Fruit fly (Drosophila melanogaster) whole organism, embryonic: ENCODE measurements around the gene CG15625.

Experiments
- BtbVII ChIP-seq: fragments of 200-800 bp; sonication (Bioruptor generic); optimal IDR thresholded peaks from 3 replicates; lab custom pipeline; 2017; ENCODE audit warnings: missing biosample characterization, mild to moderate bottlenecking, missing genetic modification characterization
- CG10267 ChIP-seq: fragments of 200-800 bp; sonication (Bioruptor generic); optimal IDR thresholded peaks from 2 replicates; lab custom pipeline; 2018; ENCODE audit warnings: missing biosample characterization, mild to moderate bottlenecking, missing genetic modification characterization, moderate library complexity
- CG10959 ChIP-seq: fragments of 200-800 bp; sonication (Bioruptor generic); IDR thresholded peaks from 2 replicates; pipeline ENCODE4 v1.3.6; 2022; ENCODE audit warnings: missing biosample characterization, missing genetic modification characterization
- CG10979 ChIP-seq: fragments of 200-800 bp; sonication (Bioruptor generic); optimal IDR thresholded peaks from 2 replicates; lab custom pipeline; 2018; ENCODE audit warnings: missing biosample characterization, mild to moderate bottlenecking, missing genetic modification characterization, moderate library complexity
- CG11085 ChIP-seq: fragments of 200-800 bp; sonication (Bioruptor generic); IDR thresholded peaks from 2 replicates; pipeline ENCODE4 v1.3.6; 2022; ENCODE audit warnings: missing biosample characterization, missing genetic modification characterization
- CG11456 ChIP-seq: fragments of 200-800 bp; sonication (Bioruptor generic); IDR thresholded peaks from 3 replicates; pipeline ENCODE4 v1.3.6; 2022; ENCODE audit warnings: missing biosample characterization, missing genetic modification characterization
- CG12236 ChIP-seq: fragments of 200-800 bp; sonication (Bioruptor generic); optimal IDR thresholded peaks from 2 replicates; lab custom pipeline; 2016; ENCODE audit warnings: missing biosample characterization, missing genetic modification characterization
- CG12299 ChIP-seq: fragments of 200-800 bp; sonication (Bioruptor generic); optimal IDR thresholded peaks from 2 replicates; lab custom pipeline; 2018; ENCODE audit warnings: missing biosample characterization, mild to moderate bottlenecking, missing genetic modification characterization
- CG17361 ChIP-seq: fragments of 200-800 bp; sonication (Bioruptor generic); IDR thresholded peaks from 3 replicates; pipeline ENCODE4 v1.3.6; 2022; ENCODE audit warnings: missing biosample characterization, missing genetic modification characterization
- CG17802 ChIP-seq: fragments of 200-800 bp; sonication (Bioruptor generic); optimal IDR thresholded peaks from 2 replicates; lab custom pipeline; 2018; ENCODE audit warnings: missing biosample characterization, mild to moderate bottlenecking, missing genetic modification characterization, moderate library complexity
- CG1792 ChIP-seq: fragments of 200-800 bp; sonication (Bioruptor generic); optimal IDR thresholded peaks from 2 replicates; lab custom pipeline; 2016; ENCODE audit warnings: missing biosample characterization, missing genetic modification characterization
- CG2129 ChIP-seq: fragments of 200-800 bp; sonication (Bioruptor generic); IDR thresholded peaks from 2 replicates; pipeline ENCODE4 v1.3.6; 2022; ENCODE audit warnings: missing biosample characterization, missing genetic modification characterization; ENCODE audit not compliant: partially characterized antibody
- CG31224 ChIP-seq: fragments of 200-800 bp; sonication (Bioruptor generic); IDR thresholded peaks from 2 replicates; pipeline ENCODE4 v1.3.6; 2022; ENCODE audit warnings: missing biosample characterization, missing genetic modification characterization
- CG34376 ChIP-seq: fragments of 200-800 bp; sonication (Bioruptor generic); optimal IDR thresholded peaks from 2 replicates; lab custom pipeline; 2018; ENCODE audit warnings: missing biosample characterization, mild to moderate bottlenecking, missing genetic modification characterization
- CG3995 ChIP-seq: fragments of 200-800 bp; sonication (Bioruptor generic); optimal IDR thresholded peaks from 3 replicates; lab custom pipeline; 2016; ENCODE audit warnings: missing biosample characterization, missing genetic modification characterization
- CG4404 ChIP-seq: fragments of 200-800 bp; sonication (Bioruptor generic); IDR thresholded peaks from 2 replicates; pipeline ENCODE4 v1.3.6; 2022; ENCODE audit warnings: missing biosample characterization, missing genetic modification characterization
- CG7786 ChIP-seq: fragments of 200-800 bp; sonication (Bioruptor generic); optimal IDR thresholded peaks from 2 replicates; lab custom pipeline; 2016; ENCODE audit warnings: missing biosample characterization, missing genetic modification characterization
- CG9437 ChIP-seq: fragments of 200-800 bp; sonication (Bioruptor generic); optimal IDR thresholded peaks from 2 replicates; lab custom pipeline; 2018; ENCODE audit warnings: missing biosample characterization, mild to moderate bottlenecking, missing genetic modification characterization
- CTCF ChIP-seq: fragments of 200-800 bp; sonication (Bioruptor generic); optimal IDR thresholded peaks from 2 replicates; lab custom pipeline; 2017; ENCODE audit warnings: missing biosample characterization, mild to moderate bottlenecking, missing genetic modification characterization, moderate library complexity
- Dek ChIP-seq: fragments of 200-800 bp; sonication (Bioruptor generic); optimal IDR thresholded peaks from 3 replicates; lab custom pipeline; 2019; ENCODE audit warnings: missing biosample characterization, mild to moderate bottlenecking, missing genetic modification characterization, moderate library complexity
- Dref ChIP-seq: fragments of 200-800 bp; sonication (Bioruptor generic); IDR thresholded peaks from 2 replicates; pipeline ENCODE4 v1.3.6; 2022; ENCODE audit warnings: missing biosample characterization, missing genetic modification characterization
- Ets97D ChIP-seq: fragments of 200-800 bp; sonication (Bioruptor generic); optimal IDR thresholded peaks from 3 replicates; lab custom pipeline; 2016; ENCODE audit warnings: missing biosample characterization, missing genetic modification characterization
- Fer1 ChIP-seq: fragments of 200-800 bp; sonication (Bioruptor generic); optimal IDR thresholded peaks from 2 replicates; lab custom pipeline; 2017; ENCODE audit warnings: missing biosample characterization, mild to moderate bottlenecking, missing genetic modification characterization
- HLH54F ChIP-seq: fragments of 200-800 bp; sonication (Bioruptor generic); optimal IDR thresholded peaks from 3 replicates; lab custom pipeline; 2016; ENCODE audit warnings: missing biosample characterization, missing genetic modification characterization
- Hand ChIP-seq: fragments of 200-800 bp; sonication (Bioruptor generic); optimal IDR thresholded peaks from 2 replicates; lab custom pipeline; 2017; ENCODE audit warnings: mild to moderate bottlenecking, missing biosample characterization, missing genetic modification reagents, missing genetic modification characterization
- HmgZ ChIP-seq: fragments of 200-800 bp; sonication (Bioruptor generic); optimal IDR thresholded peaks from 2 replicates; lab custom pipeline; 2018; ENCODE audit warnings: missing biosample characterization, mild to moderate bottlenecking, missing genetic modification characterization
- Hr51 ChIP-seq, 2 experiments: fragments of 200-800 bp; sonication (Bioruptor generic); optimal IDR thresholded peaks; 2 replicates in 1 of 2; 3 replicates in 1 of 2; lab custom pipeline; 2016 to 2018; ENCODE audit warnings: missing biosample characterization in 2 of 2, missing genetic modification characterization in 2 of 2, mild to moderate bottlenecking in 1 of 2, moderate library complexity in 1 of 2
- Mad ChIP-seq: fragments of 200-800 bp; sonication (Bioruptor generic); optimal IDR thresholded peaks from 2 replicates; lab custom pipeline; 2016; ENCODE audit warnings: missing biosample characterization, missing genetic modification characterization
- Max ChIP-seq: fragments of 200-800 bp; sonication (Bioruptor generic); optimal IDR thresholded peaks from 2 replicates; lab custom pipeline; 2016; ENCODE audit warnings: missing biosample characterization, mild to moderate bottlenecking, missing genetic modification characterization
- Mes4 ChIP-seq: fragments of 200-800 bp; sonication (Bioruptor generic); optimal IDR thresholded peaks from 2 replicates; lab custom pipeline; 2016; ENCODE audit warnings: missing biosample characterization, missing genetic modification characterization
- Nf-YC ChIP-seq: fragments of 200-800 bp; optimal IDR thresholded peaks from 3 replicates; lab custom pipeline; 2019; ENCODE audit warnings: missing biosample characterization, mild to moderate bottlenecking, missing genetic modification characterization, moderate library complexity
- Tbp ChIP-seq: fragments of >200 bp; optimal IDR thresholded peaks from 2 replicates; lab custom pipeline; 2018; ENCODE audit warnings: missing biosample characterization, missing genetic modification characterization
- Usf ChIP-seq: fragments of 200-800 bp; sonication (Bioruptor generic); optimal IDR thresholded peaks from 2 replicates; lab custom pipeline; 2017; ENCODE audit warnings: missing genotype, missing biosample characterization, missing genetic modification characterization
- cg ChIP-seq: fragments of 200-800 bp; sonication (Bioruptor generic); optimal IDR thresholded peaks from 3 replicates; lab custom pipeline; 2019; ENCODE audit warnings: missing biosample characterization, mild to moderate bottlenecking, missing genetic modification characterization, moderate library complexity
- dysf ChIP-seq: fragments of 200-800 bp; sonication (Bioruptor generic); IDR thresholded peaks from 3 replicates; pipeline ENCODE4 v1.3.6; 2022; ENCODE audit warnings: missing biosample characterization, missing genetic modification characterization
- esg ChIP-seq: fragments of 200-800 bp; sonication (Bioruptor generic); conservative IDR thresholded peaks from 2 replicates; pipeline ENCODE4 v1.3.6; 2022; ENCODE audit warnings: missing biosample characterization, missing genetic modification characterization
- eve ChIP-seq, 2 experiments: fragments of >200 bp; optimal IDR thresholded peaks; 2 replicates each; lab custom pipeline; 2017; ENCODE audit warnings: missing biosample characterization in 2 of 2, missing genetic modification characterization in 2 of 2
- fru ChIP-seq: fragments of >200 bp; optimal IDR thresholded peaks from 2 replicates; lab custom pipeline; 2017
- gcm2 ChIP-seq: fragments of 200-800 bp; sonication (Bioruptor generic); optimal IDR thresholded peaks from 2 replicates; lab custom pipeline; 2016; ENCODE audit warnings: missing biosample characterization, missing genetic modification characterization
- grau ChIP-seq: fragments of 200-800 bp; optimal IDR thresholded peaks from 3 replicates; lab custom pipeline; 2019; ENCODE audit warnings: missing biosample characterization, mild to moderate bottlenecking, missing genetic modification characterization, moderate library complexity
- gro ChIP-seq: fragments of 200-800 bp; sonication (Bioruptor generic); optimal IDR thresholded peaks from 2 replicates; lab custom pipeline; 2016; ENCODE audit warnings: missing biosample characterization, missing genetic modification characterization
- ham ChIP-seq: fragments of 200-800 bp; sonication (Bioruptor generic); IDR thresholded peaks from 2 replicates; pipeline ENCODE4 v1.3.6; 2022; ENCODE audit warnings: missing biosample characterization, missing genetic modification characterization
- hb ChIP-seq: fragments of 200-800 bp; sonication (Bioruptor generic); IDR thresholded peaks from 3 replicates; pipeline ENCODE4 v1.3.6; 2022; ENCODE audit warnings: missing biosample characterization, missing genetic modification characterization; ENCODE audit not compliant: partially characterized antibody
- ind ChIP-seq: fragments of 200-800 bp; sonication (Bioruptor generic); optimal IDR thresholded peaks from 3 replicates; lab custom pipeline; 2016; ENCODE audit warnings: missing biosample characterization, missing genetic modification characterization
- insv ChIP-seq, 2 experiments: fragments of 200-800 bp; sonication (Bioruptor generic); optimal IDR thresholded peaks; 3 replicates each; lab custom pipeline; 2016 to 2018; ENCODE audit warnings: missing biosample characterization in 2 of 2, missing genetic modification characterization in 2 of 2
- mirr ChIP-seq: fragments of 200-800 bp; sonication (Bioruptor generic); optimal IDR thresholded peaks from 3 replicates; lab custom pipeline; 2018; ENCODE audit warnings: missing biosample characterization, mild to moderate bottlenecking, missing genetic modification characterization
- pfk ChIP-seq: fragments of 200-800 bp; sonication (Bioruptor generic); optimal IDR thresholded peaks from 2 replicates; lab custom pipeline; 2018; ENCODE audit warnings: missing biosample characterization, mild to moderate bottlenecking, missing genetic modification characterization, moderate library complexity
- rib ChIP-seq: fragments of 200-800 bp; sonication (Bioruptor generic); IDR thresholded peaks from 2 replicates; pipeline ENCODE4 v1.3.6; 2022; ENCODE audit warnings: missing biosample characterization, missing genetic modification characterization
- seq ChIP-seq: fragments of 200-800 bp; sonication (Bioruptor generic); IDR thresholded peaks from 2 replicates; pipeline ENCODE4 v1.3.6; 2022; ENCODE audit warnings: missing biosample characterization, missing genetic modification characterization
- trem ChIP-seq: fragments of 200-800 bp; optimal IDR thresholded peaks from 3 replicates; lab custom pipeline; 2019; ENCODE audit warnings: missing biosample characterization, mild to moderate bottlenecking, missing genetic modification characterization, moderate library complexity
- twi ChIP-seq: fragments of 200-800 bp; optimal IDR thresholded peaks from 2 replicates; lab custom pipeline; 2019; ENCODE audit warnings: missing biosample characterization, mild to moderate bottlenecking, missing genetic modification characterization, moderate library complexity
- yki ChIP-seq: fragments of >200 bp; optimal IDR thresholded peaks from 3 replicates; lab custom pipeline; 2018

The CG15625 gene

DNA sequence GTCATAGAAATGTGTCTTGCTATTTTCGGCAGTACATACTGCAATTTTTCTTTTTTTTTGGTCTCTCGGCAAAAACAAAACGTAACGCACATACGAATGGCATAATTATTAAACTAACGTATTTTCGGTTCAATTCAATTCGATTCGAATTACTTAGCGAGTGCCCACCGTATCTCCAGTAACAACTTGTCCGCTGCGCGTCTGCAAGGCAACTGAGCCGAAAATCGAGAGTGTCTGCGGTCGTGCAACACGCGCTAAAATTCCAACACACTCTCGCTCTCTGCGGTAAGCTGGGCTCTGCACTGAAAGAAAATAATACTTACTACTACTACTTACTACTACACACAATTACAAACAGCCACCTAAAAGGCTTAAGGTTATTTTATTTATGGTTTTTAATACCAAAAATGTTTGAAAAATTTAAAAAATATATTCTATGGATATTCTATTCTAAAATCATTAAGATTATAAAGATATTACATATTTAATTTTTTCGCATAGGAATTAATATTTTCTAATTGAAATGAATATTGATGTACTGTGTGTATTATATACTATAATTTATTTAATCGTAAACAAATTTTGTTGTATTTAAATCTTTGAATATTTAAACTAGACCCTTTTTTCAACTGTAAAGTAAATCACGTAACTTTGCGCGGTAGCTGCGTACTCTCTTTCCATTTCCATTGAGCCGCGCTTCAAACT is 16.9 kb downstream of the CG15625 start, which contains the start of gene snsl (continued):
- peak; percentile 84 for TF ChIP-seq CG9437 (GFP tag; lab: Kevin White, UChicago)
- TF ChIP-seq ham (GFP tag; lab: Robert Waterston, UW): no peak
- no peak for TF ChIP-seq CG11456 (GFP tag; lab: Robert Waterston, UW)
- TF ChIP-seq pfk (GFP tag; lab: Kevin White, UChicago): no peak
- TF ChIP-seq CG17361 (GFP tag; lab: Robert Waterston, UW): peak; percentile 93
- no peak for TF ChIP-seq esg (GFP tag; lab: Robert Waterston, UW)
- no peak for TF ChIP-seq Dref (GFP tag; lab: Robert Waterston, UW)
- 0 out of 2 replicates have a peak, but pooled peaks have one; percentile 30 for TF ChIP-seq seq (GFP tag; lab: Robert Waterston, UW)
- no peak for TF ChIP-seq CG12299 (tag; lab: Kevin White, UChicago)
- TF ChIP-seq Hr51 (GFP tag; optimal IDR thresholded peaks at IDR 0.05; lab: Kevin White, UChicago): peak in 1 of 2 experiments; percentile 92
- TF ChIP-seq Nf-YC (tag; lab: Kevin White, UChicago): peak; percentile 81
- peak; percentile 77 for TF ChIP-seq grau
- TF ChIP-seq Mes4 (GFP tag; lab: Kevin White, UChicago): no peak
- no peak for TF ChIP-seq Max (GFP tag; lab: Kevin White, UChicago)
- no peak for TF ChIP-seq CTCF (GFP tag; lab: Kevin White, UChicago)
- peak; percentile 47 for TF ChIP-seq twi
- TF ChIP-seq CG4404 (GFP tag; lab: Robert Waterston, UW): no peak
- no peak for TF ChIP-seq CG3995
- no peak for TF ChIP-seq CG34376 (GFP tag; lab: Kevin White, UChicago)
- TF ChIP-seq CG12236 (GFP tag; lab: Kevin White, UChicago): no peak
- no peak for TF ChIP-seq Ets97D (GFP tag; lab: Kevin White, UChicago)
- peak; percentile 73 for TF ChIP-seq dysf (GFP tag; lab: Robert Waterston, UW)
- TF ChIP-seq insv (GFP tag; optimal IDR thresholded peaks at IDR 0.05; lab: Kevin White, UChicago): no peak
- no peak for TF ChIP-seq Usf (GFP tag; lab: Kevin White, UChicago)
- TF ChIP-seq trem: no peak
- TF ChIP-seq rib: no peak
- TF ChIP-seq gcm2: no peak
- no peak for TF ChIP-seq cg
- TF ChIP-seq CG2129: no peak
- TF ChIP-seq CG11085 (GFP tag; lab: Robert Waterston, UW): no peak
- no peak for TF ChIP-seq Tbp
- no peak for TF ChIP-seq CG1792 (GFP tag; lab: Kevin White, UChicago)
- no peak for TF ChIP-seq yki (lab: Kevin White, UChicago)
- TF ChIP-seq Hand: no peak
- TF ChIP-seq eve (GFP tag; optimal IDR thresholded peaks at IDR 0.05; lab: Kevin White, UChicago): no peak
- TF ChIP-seq mirr (GFP tag; lab: Kevin White, UChicago): peak; percentile 0
- TF ChIP-seq CG17802 (tag; lab: Kevin White, UChicago): no peak
- 0 out of 2 replicates have a peak, but pooled peaks have one; percentile 31 for TF ChIP-seq CG31224 (GFP tag; lab: Robert Waterston, UW)
- no peak for TF ChIP-seq HmgZ (tag; lab: Kevin White, UChicago)
- TF ChIP-seq HLH54F (GFP tag; lab: Kevin White, UChicago): no peak
- no peak for TF ChIP-seq fru (lab: Kevin White, UChicago)
- TF ChIP-seq BtbVII (GFP tag; lab: Kevin White, UChicago): peak; percentile 31
- peak; percentile 52 for TF ChIP-seq Dek (tag; lab: Kevin White, UChicago)
- no peak for TF ChIP-seq CG7786 (GFP tag; lab: Kevin White, UChicago)
- TF ChIP-seq ind (GFP tag; lab: Kevin White, UChicago): peak; percentile 0
- no peak for TF ChIP-seq hb
- no peak for TF ChIP-seq Mad (GFP tag; lab: Kevin White, UChicago)
- TF ChIP-seq CG10959: no peak
- no peak for TF ChIP-seq gro (GFP tag; lab: Kevin White, UChicago)
- peak; percentile 65 for TF ChIP-seq CG10979 (tag; lab: Kevin White, UChicago)
- TF ChIP-seq Fer1 (GFP tag; lab: Kevin White, UChicago): peak; percentile 59
- peak; percentile 72 for TF ChIP-seq CG10267
